Fruit fly (Drosophila melanogaster) whole organism, prepupa: ENCODE results near the gene Ndf.
A peak's percentile ranks its signal among the peaks of the same experiment; 100 is the strongest.

Experiments
- Blimp-1 ChIP-seq: fragments of 200-800 bp; sonication (Bioruptor generic); optimal IDR thresholded peaks from 3 replicates; lab custom pipeline; 2017; ENCODE audit warnings: missing biosample characterization, missing genetic modification characterization, mild to moderate bottlenecking, moderate library complexity, missing genetic modification reagents
- CG10631 ChIP-seq: fragments of 200-800 bp; sonication (Bioruptor generic); optimal IDR thresholded peaks from 2 replicates; lab custom pipeline; 2016; ENCODE audit warnings: missing biosample characterization, missing genetic modification characterization
- CG10669 ChIP-seq: fragments of 200-800 bp; sonication (Bioruptor generic); optimal IDR thresholded peaks from 3 replicates; lab custom pipeline; 2018; ENCODE audit warnings: missing biosample characterization, mild to moderate bottlenecking, missing genetic modification characterization, moderate library complexity
- CG11294 ChIP-seq: fragments of 200-800 bp; sonication (Bioruptor generic); IDR thresholded peaks from 2 replicates; pipeline ENCODE4 v1.3.6; 2022; ENCODE audit warnings: missing biosample characterization, missing genetic modification characterization
- CG11762 ChIP-seq: fragments of 200-800 bp; sonication (Bioruptor generic); optimal IDR thresholded peaks from 3 replicates; lab custom pipeline; 2016; ENCODE audit warnings: missing biosample characterization, missing genetic modification characterization; ENCODE audit not compliant: insufficient read depth
- CG11902 ChIP-seq: fragments of 200-800 bp; sonication (Bioruptor generic); optimal IDR thresholded peaks from 3 replicates; lab custom pipeline; 2016; ENCODE audit warnings: missing biosample characterization, missing genetic modification characterization
- CG15336 ChIP-seq: fragments of 200-800 bp; sonication (Bioruptor generic); IDR thresholded peaks from 2 replicates; pipeline ENCODE4 v1.3.6; 2022; ENCODE audit warnings: missing biosample characterization, missing genetic modification characterization
- CG1621 ChIP-seq: fragments of 200-800 bp; sonication (Bioruptor generic); optimal IDR thresholded peaks from 3 replicates; lab custom pipeline; 2018; ENCODE audit warnings: missing biosample characterization, mild to moderate bottlenecking, missing genetic modification characterization
- CG16779 ChIP-seq: fragments of 200-800 bp; sonication (Bioruptor generic); optimal IDR thresholded peaks from 3 replicates; lab custom pipeline; 2017; ENCODE audit warnings: missing biosample characterization, mild to moderate bottlenecking, missing genetic modification characterization
- CG3032 ChIP-seq: fragments of 200-800 bp; optimal IDR thresholded peaks from 2 replicates; lab custom pipeline; 2019; ENCODE audit warnings: missing biosample characterization, mild to moderate bottlenecking, missing genetic modification characterization, moderate library complexity
- CG31627 ChIP-seq: fragments of 200-800 bp; sonication (Bioruptor generic); optimal IDR thresholded peaks from 3 replicates; lab custom pipeline; 2016; ENCODE audit warnings: missing biosample characterization, missing genetic modification characterization
- CG32006 ChIP-seq: fragments of 200-800 bp; sonication (Bioruptor generic); optimal IDR thresholded peaks from 3 replicates; lab custom pipeline; 2017; ENCODE audit warnings: missing biosample characterization, mild to moderate bottlenecking, missing genetic modification characterization
- CG34406 ChIP-seq: fragments of 200-800 bp; sonication (Bioruptor generic); optimal IDR thresholded peaks from 3 replicates; lab custom pipeline; 2016; ENCODE audit warnings: missing biosample characterization, missing genetic modification characterization
- CG3919 ChIP-seq: fragments of 200-800 bp; sonication (Bioruptor generic); optimal IDR thresholded peaks from 3 replicates; lab custom pipeline; 2016; ENCODE audit warnings: missing biosample characterization, missing genetic modification characterization
- CG4318 ChIP-seq: fragments of 200-800 bp; sonication (Bioruptor generic); optimal IDR thresholded peaks from 3 replicates; lab custom pipeline; 2017; ENCODE audit warnings: missing biosample characterization, mild to moderate bottlenecking, missing genetic modification characterization
- CG6276 ChIP-seq: fragments of 200-800 bp; sonication (Bioruptor generic); optimal IDR thresholded peaks from 2 replicates; lab custom pipeline; 2017; ENCODE audit warnings: missing biosample characterization, mild to moderate bottlenecking, missing genetic modification characterization
- CG6792 ChIP-seq: fragments of 200-800 bp; sonication (Bioruptor generic); optimal IDR thresholded peaks from 3 replicates; lab custom pipeline; 2016; ENCODE audit warnings: missing biosample characterization, missing genetic modification characterization
- CG6808 ChIP-seq: fragments of 200-800 bp; sonication (Bioruptor generic); optimal IDR thresholded peaks from 3 replicates; lab custom pipeline; 2017; ENCODE audit warnings: missing biosample characterization, missing genetic modification characterization, mild to moderate bottlenecking, moderate library complexity, missing genetic modification reagents
- CG6854 ChIP-seq: fragments of 200-800 bp; sonication (Bioruptor generic); optimal IDR thresholded peaks from 2 replicates; lab custom pipeline; 2017; ENCODE audit warnings: missing biosample characterization, mild to moderate bottlenecking, missing genetic modification characterization
- CG7368 ChIP-seq: fragments of 200-800 bp; sonication (Bioruptor generic); optimal IDR thresholded peaks from 3 replicates; lab custom pipeline; 2016; ENCODE audit warnings: missing biosample characterization, missing genetic modification characterization
- CG8119 ChIP-seq: fragments of 200-800 bp; sonication (Bioruptor generic); IDR thresholded peaks from 3 replicates; pipeline ENCODE4 v1.3.6; 2022; ENCODE audit warnings: missing biosample characterization, missing genetic modification characterization
- CG8319 ChIP-seq: fragments of 200-800 bp; sonication (Bioruptor generic); optimal IDR thresholded peaks from 3 replicates; lab custom pipeline; 2016; ENCODE audit warnings: missing biosample characterization, missing genetic modification characterization
- CG8632 ChIP-seq: fragments of 200-800 bp; sonication (Bioruptor generic); optimal IDR thresholded peaks from 3 replicates; lab custom pipeline; 2016; ENCODE audit warnings: missing biosample characterization, missing genetic modification characterization
- Eip78C ChIP-seq: fragments of 200-800 bp; sonication (Bioruptor generic); peaks from one replicate; lab custom pipeline; 2016; ENCODE audit warnings: missing biosample characterization, missing genetic modification characterization
- Eip93F ChIP-seq: fragments of 200-800 bp; sonication (Bioruptor generic); optimal IDR thresholded peaks from 2 replicates; lab custom pipeline; 2016; ENCODE audit warnings: missing biosample characterization, mild to moderate bottlenecking, missing genetic modification characterization
- Ets21C ChIP-seq: fragments of 200-800 bp; sonication (Bioruptor generic); optimal IDR thresholded peaks from 3 replicates; lab custom pipeline; 2016; ENCODE audit warnings: missing biosample characterization, missing genetic modification characterization
- Ets96B ChIP-seq: fragments of 200-800 bp; optimal IDR thresholded peaks from 2 replicates; lab custom pipeline; 2019; ENCODE audit warnings: missing biosample characterization, mild to moderate bottlenecking, missing genetic modification characterization, moderate library complexity
- Gug ChIP-seq: fragments of 200-800 bp; sonication (Bioruptor generic); IDR thresholded peaks from 2 replicates; pipeline ENCODE4 v1.3.6; 2022; ENCODE audit warnings: missing biosample characterization, missing genetic modification characterization
- Hr38 ChIP-seq: sonication (Bioruptor generic); optimal IDR thresholded peaks from 2 replicates; lab custom pipeline; 2016; ENCODE audit warnings: missing biosample characterization, missing genetic modification characterization
- Hr39 ChIP-seq: fragments of 200-800 bp; sonication (Bioruptor generic); optimal IDR thresholded peaks from 2 replicates; lab custom pipeline; 2016; ENCODE audit warnings: missing biosample characterization, missing genetic modification characterization
- Hr4 ChIP-seq: fragments of 200-800 bp; sonication (Bioruptor generic); optimal IDR thresholded peaks from 3 replicates; lab custom pipeline; 2016; ENCODE audit warnings: missing biosample characterization, missing genetic modification characterization
- Lpt ChIP-seq: fragments of 200-800 bp; sonication (Bioruptor generic); optimal IDR thresholded peaks from 3 replicates; lab custom pipeline; 2016; ENCODE audit warnings: missing biosample characterization, missing genetic modification characterization
- Met ChIP-seq: fragments of 200-800 bp; sonication (Bioruptor generic); optimal IDR thresholded peaks from 3 replicates; lab custom pipeline; 2016; ENCODE audit warnings: missing biosample characterization, missing genetic modification characterization
- OdsH ChIP-seq: fragments of 200-800 bp; sonication (Bioruptor generic); optimal IDR thresholded peaks from 3 replicates; lab custom pipeline; 2016; ENCODE audit warnings: missing biosample characterization, missing genetic modification characterization
- Sox14 ChIP-seq: fragments of 200-800 bp; sonication (Bioruptor generic); optimal IDR thresholded peaks from 3 replicates; lab custom pipeline; 2016; ENCODE audit warnings: missing biosample characterization, missing genetic modification characterization
- Sox15 ChIP-seq: fragments of 200-800 bp; sonication (Bioruptor generic); optimal IDR thresholded peaks from 3 replicates; lab custom pipeline; 2016; ENCODE audit warnings: missing biosample characterization, missing genetic modification characterization
- cyc ChIP-seq: fragments of 200-800 bp; sonication (Bioruptor generic); optimal IDR thresholded peaks from 3 replicates; lab custom pipeline; 2016; ENCODE audit warnings: missing biosample characterization, missing genetic modification characterization
- dac ChIP-seq: fragments of 200-800 bp; sonication (Bioruptor generic); optimal IDR thresholded peaks from 2 replicates; lab custom pipeline; 2017; ENCODE audit warnings: missing biosample characterization, mild to moderate bottlenecking, missing genetic modification characterization
- dsx ChIP-seq: fragments of 200-800 bp; optimal IDR thresholded peaks from 3 replicates; lab custom pipeline; 2019; ENCODE audit warnings: missing biosample characterization, mild to moderate bottlenecking, missing genetic modification characterization, moderate library complexity; ENCODE audit not compliant: poor library complexity, severe bottlenecking
- eg ChIP-seq: fragments of 200-800 bp; sonication (Bioruptor generic); IDR thresholded peaks from 3 replicates; pipeline ENCODE4 v1.3.6; 2022; ENCODE audit warnings: missing biosample characterization, missing genetic modification characterization
- esn ChIP-seq: fragments of 200-800 bp; sonication (Bioruptor generic); optimal IDR thresholded peaks from 2 replicates; lab custom pipeline; 2016; ENCODE audit warnings: missing biosample characterization, mild to moderate bottlenecking, missing genetic modification characterization, moderate library complexity
- fd59A ChIP-seq: fragments of 200-800 bp; sonication (Bioruptor generic); optimal IDR thresholded peaks from 2 replicates; lab custom pipeline; 2017; ENCODE audit warnings: missing biosample characterization, mild to moderate bottlenecking, missing genetic modification characterization, missing genetic modification reagents
- fd85E ChIP-seq: fragments of 200-800 bp; sonication (Bioruptor generic); optimal IDR thresholded peaks from 3 replicates; lab custom pipeline; 2016; ENCODE audit warnings: missing biosample characterization, missing genetic modification characterization
- fkh ChIP-seq: fragments of 200-800 bp; sonication (Bioruptor generic); optimal IDR thresholded peaks from 3 replicates; lab custom pipeline; 2017; ENCODE audit warnings: missing biosample characterization, mild to moderate bottlenecking, missing genetic modification characterization, moderate library complexity
- lz ChIP-seq: fragments of 200-800 bp; sonication (Bioruptor generic); optimal IDR thresholded peaks from 3 replicates; lab custom pipeline; 2016; ENCODE audit warnings: missing biosample characterization, missing genetic modification characterization
- net ChIP-seq: fragments of 200-800 bp; sonication (Bioruptor generic); optimal IDR thresholded peaks from 3 replicates; lab custom pipeline; 2016; ENCODE audit warnings: missing biosample characterization, missing genetic modification characterization
- pdm3 ChIP-seq: fragments of 200-800 bp; sonication (Bioruptor generic); optimal IDR thresholded peaks from 3 replicates; lab custom pipeline; 2016; ENCODE audit warnings: missing biosample characterization, missing genetic modification characterization
- spab ChIP-seq: fragments of 200-800 bp; sonication (Bioruptor generic); optimal IDR thresholded peaks from 2 replicates; lab custom pipeline; 2017; ENCODE audit warnings: missing biosample characterization, mild to moderate bottlenecking, missing genetic modification characterization, missing genetic modification reagents
- ss ChIP-seq, 2 experiments: fragments of 200-800 bp; sonication (Bioruptor generic); optimal IDR thresholded peaks; 2 replicates in 1 of 2; 3 replicates in 1 of 2; lab custom pipeline; 2017 to 2018; ENCODE audit warnings: mild to moderate bottlenecking in 2 of 2, missing biosample characterization in 2 of 2, missing genetic modification characterization in 2 of 2, moderate library complexity in 1 of 2
- svp ChIP-seq: fragments of 200-800 bp; sonication (Bioruptor generic); peaks from one replicate; lab custom pipeline; 2016; ENCODE audit warnings: missing biosample characterization, missing genetic modification characterization
- topi ChIP-seq: fragments of 200-800 bp; sonication (Bioruptor generic); optimal IDR thresholded peaks from 3 replicates; lab custom pipeline; 2016; ENCODE audit warnings: missing biosample characterization, missing genetic modification characterization
- vri ChIP-seq: fragments of 200-800 bp; sonication (Bioruptor generic); optimal IDR thresholded peaks from 3 replicates; lab custom pipeline; 2016; ENCODE audit warnings: missing biosample characterization, mild to moderate bottlenecking, missing genetic modification characterization

Ndf gene

DNA sequence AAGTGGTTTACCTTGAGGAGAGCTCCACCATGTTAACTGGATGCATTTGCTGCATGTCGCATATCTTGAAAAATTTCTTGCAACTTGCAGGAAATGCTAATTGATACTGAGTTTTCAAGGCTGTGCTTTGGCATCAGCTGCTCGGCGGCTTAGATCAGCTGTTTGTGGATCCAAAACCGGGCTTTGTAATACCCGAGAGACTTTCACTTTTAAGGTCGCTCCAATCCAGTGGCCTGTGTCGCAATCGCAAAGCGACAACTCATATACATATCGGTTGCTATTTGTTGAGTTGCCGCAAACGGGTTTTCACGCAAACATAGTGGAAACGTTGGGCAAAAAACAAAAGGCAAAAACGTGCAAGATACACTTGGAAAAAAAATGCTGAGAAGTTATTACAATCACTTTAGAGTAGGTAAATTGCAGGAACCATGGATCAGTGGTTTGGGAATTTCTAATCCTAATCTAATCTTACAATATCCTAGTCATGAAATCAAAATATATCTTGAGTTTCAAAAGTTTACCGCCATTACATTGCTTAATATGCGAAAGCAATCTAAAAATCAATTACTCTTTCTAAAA is 32.2 kb downstream of the Ndf start:
- TF ChIP-seq Eip93F (GFP tag; lab: Kevin White, UChicago) (no peak), CG11294 (GFP tag; lab: Robert Waterston, UW) (0 out of 2 replicates have a peak, but pooled peaks have one; percentile 9), CG34406 (GFP tag; lab: Kevin White, UChicago) (peak; percentile 37), CG16779 (tag; lab: Kevin White, UChicago) (no peak), Eip78C (GFP tag; lab: Kevin White, UChicago) (peak; percentile 86), CG6808 (GFP tag; lab: Kevin White, UChicago) (peak; percentile 27), fd85E (GFP tag; lab: Kevin White, UChicago) (no peak), esn (GFP tag; lab: Kevin White, UChicago) (no peak), Hr38 (GFP tag; lab: Kevin White, UChicago) (no peak), Lpt (GFP tag; lab: Kevin White, UChicago) (peak; percentile 33), OdsH (GFP tag; lab: Kevin White, UChicago) (peak; percentile 48), CG15336 (0 out of 2 replicates have a peak, but pooled peaks have one; percentile 55), CG8319 (no peak), Met (GFP tag; lab: Kevin White, UChicago) (no peak), dac (peak; percentile 10), CG32006 (peak; percentile 58), fkh (no peak), Ets21C (GFP tag; lab: Kevin White, UChicago) (no peak), CG6854 (no peak), Blimp-1 (GFP tag; lab: Kevin White, UChicago) (peak; percentile 61), CG3919 (GFP tag; lab: Kevin White, UChicago) (peak; percentile 26), CG31627 (no peak), eg (GFP tag; lab: Robert Waterston, UW) (peak; percentile 53; the same call in 2 of the 3 replicates), CG11762 (no peak), Gug (GFP tag; lab: Robert Waterston, UW) (no peak), CG3032 (peak; percentile 16), CG6276 (GFP tag; lab: Kevin White, UChicago) (peak; percentile 36), cyc (GFP tag; lab: Kevin White, UChicago) (no peak), Ets96B (tag; lab: Kevin White, UChicago) (peak; percentile 6), CG7368 (GFP tag; lab: Kevin White, UChicago) (peak; percentile 28), CG10631 (GFP tag; lab: Kevin White, UChicago) (peak; percentile 33), CG8632 (GFP tag; lab: Kevin White, UChicago) (peak; percentile 52), topi (GFP tag; lab: Kevin White, UChicago) (no peak), Sox14 (GFP tag; lab: Kevin White, UChicago) (peak; percentile 3), Hr4 (GFP tag; lab: Kevin White, UChicago) (peak; percentile 63), ss (GFP tag; optimal IDR thresholded peaks at IDR 0.05; lab: Kevin White, UChicago) (no peak), dsx (no peak), pdm3 (GFP tag; lab: Kevin White, UChicago) (peak; percentile 45), net (GFP tag; lab: Kevin White, UChicago) (peak; percentile 56), CG8119 (GFP tag; lab: Robert Waterston, UW) (peak; percentile 68), lz (GFP tag; lab: Kevin White, UChicago) (no peak), Sox15 (GFP tag; lab: Kevin White, UChicago) (no peak), CG11902 (GFP tag; lab: Kevin White, UChicago) (no peak), Hr39 (GFP tag; lab: Kevin White, UChicago) (no peak), CG1621 (tag; lab: Kevin White, UChicago) (peak; percentile 35), fd59A (GFP tag; lab: Kevin White, UChicago) (peak; percentile 10), vri (GFP tag; lab: Kevin White, UChicago) (peak; percentile 16), CG4318 (GFP tag; lab: Kevin White, UChicago) (peak; percentile 4), svp (GFP tag; lab: Kevin White, UChicago) (peak; percentile 11), CG6792 (peak; percentile 17), CG10669 (peak; percentile 42), spab (no peak)
